Worm (Caenorhabditis elegans) whole organism, young adult: ENCODE results near the gene try-11.

ENCODE experiments used
- F49E8.2 ChIP-seq: sonication (generic microtip); optimal IDR thresholded peaks from 3 replicates; lab custom pipeline; 2017; ENCODE audit warnings: missing genetic modification characterization, mild to moderate bottlenecking, missing compliant biosample characterization, antibody characterized with exemption, moderate library complexity; ENCODE audit not compliant: insufficient read depth
- ama-1 ChIP-seq, 3 experiments: fragments of 150-350 bp in 1 of 3; sonication (generic microtip) in 2 of 3; optimal IDR thresholded peaks; 2 replicates each; lab custom pipeline; 2014 to 2018; ENCODE audit warnings: missing biosample characterization in 2 of 3, missing genetic modification characterization in 2 of 3, missing genetic modification reagents in 2 of 3
- lin-54 ChIP-seq: fragments of 200-800 bp; sonication (Bioruptor generic); optimal IDR thresholded peaks from 2 replicates; lab custom pipeline; 2018; ENCODE audit warnings: mild to moderate bottlenecking, missing genetic modification characterization, missing compliant biosample characterization
- zim-3 ChIP-seq: sonication (generic microtip); optimal IDR thresholded peaks from 2 replicates; lab custom pipeline; 2017; ENCODE audit warnings: mild to moderate bottlenecking, missing genetic modification characterization, moderate library complexity, missing compliant biosample characterization

DNA sequence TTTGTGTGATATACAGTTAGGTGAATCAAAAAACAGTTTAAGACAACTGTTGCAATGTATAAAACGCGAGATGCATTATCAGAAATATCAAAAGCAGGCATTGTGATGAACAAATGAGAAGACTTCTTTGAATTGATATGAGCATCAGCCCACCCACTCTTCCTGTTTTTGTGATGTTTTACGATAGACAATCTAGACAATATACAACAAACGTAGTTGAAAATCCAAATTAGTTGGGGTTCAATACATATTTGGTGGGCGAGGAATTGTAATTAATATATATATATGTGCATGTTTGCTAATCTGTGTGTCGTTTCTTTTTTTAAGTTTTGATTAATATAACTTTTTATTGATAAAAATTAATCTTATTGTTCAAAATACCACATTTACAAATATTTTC, 21.3 kb downstream of the try-11 start, which contains the start of gene str-28:
- no peak for TF ChIP-seq ama-1 (optimal IDR thresholded peaks at IDR 0.05; lab: Kevin White, UChicago)
- no peak for TF ChIP-seq ama-1 (GFP tag; optimal IDR thresholded peaks at IDR 0.05; lab: Kevin White, UChicago)
- no peak for TF ChIP-seq lin-54 (GFP tag; lab: Kevin White, UChicago)
- TF ChIP-seq zim-3: no peak
- no peak for TF ChIP-seq F49E8.2 (tag; lab: Kevin White, UChicago)
